Worm (Caenorhabditis elegans): ENCODE data around the gene F56D6.6.
"Not testable (repeated sequence)": the region's sequence is repeated elsewhere in the genome, so short reads cannot be mapped to it uniquely, and the experiment has no call there.

Gene F56D6.6

DNA sequence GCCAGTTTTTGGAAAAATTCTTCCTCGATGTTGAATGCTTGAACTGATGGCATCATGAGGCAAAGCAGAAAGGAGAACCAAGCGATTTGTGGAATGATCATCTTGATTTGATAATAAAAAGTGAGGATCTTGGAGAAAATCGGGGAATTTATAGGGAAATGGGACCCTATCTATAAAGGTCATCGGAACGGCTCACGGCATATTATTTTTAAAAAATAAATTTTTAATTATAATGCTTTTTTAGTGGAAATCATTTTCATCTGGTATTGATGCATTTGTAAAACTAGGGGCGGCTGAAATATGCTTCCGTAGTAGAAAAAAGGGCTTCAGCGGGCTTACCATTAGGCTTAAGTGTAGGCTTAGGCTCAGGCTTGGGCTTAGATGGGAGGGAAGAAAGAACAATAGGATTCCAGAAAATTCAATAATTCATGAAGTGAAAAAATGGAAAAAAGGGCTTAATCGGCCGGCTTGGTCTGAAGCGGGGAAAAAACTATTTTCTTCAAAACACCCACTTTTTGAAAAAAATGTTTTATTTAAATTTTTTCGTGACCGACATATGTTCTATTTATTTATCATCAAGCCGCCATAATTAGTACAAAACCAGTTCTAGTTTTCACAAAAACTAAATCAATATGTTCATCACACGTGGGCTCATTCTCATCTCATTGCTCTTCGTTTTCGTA, 4.6 kb downstream of the F56D6.6 start, which contains the start of the genes F56D6.22 and F56D6.12:
Gene F56D6.22, minus strand, starts transcription at position 101 of the 683 bp plus-strand sequence.
Gene F56D6.12, plus strand, starts transcription at position 633 of the 683 bp plus-strand sequence.
- no peak for TF ChIP-seq tbx-2 (tag; optimal IDR thresholded peaks at IDR 0.05)
- TF ChIP-seq mec-3 (tag; optimal IDR thresholded peaks at IDR 0.05; ENCODE audit: borderline replicate concordance) = no peak
- no peak for TF ChIP-seq gmeb-2 (tag; optimal IDR thresholded peaks at IDR 0.05)
- TF ChIP-seq hlh-30 (tag; optimal IDR thresholded peaks at IDR 0.05; ENCODE audit: insufficient read depth) = no peak
- TF ChIP-seq ttx-3 (tag; optimal IDR thresholded peaks at IDR 0.05) = no peak
- no peak for TF ChIP-seq ref-2 (tag; optimal IDR thresholded peaks at IDR 0.05)
- TF ChIP-seq F13H6.1 (tag; optimal IDR thresholded peaks at IDR 0.05) = no peak
- TF ChIP-seq che-1 (tag; optimal IDR thresholded peaks at IDR 0.05) = no peak
- TF ChIP-seq ceh-34 (tag; optimal IDR thresholded peaks at IDR 0.05) = no peak
- TF ChIP-seq pat-9 (tag; optimal IDR thresholded peaks at IDR 0.05) = no peak
- no peak for TF ChIP-seq fkh-10 (GFP tag; optimal IDR thresholded peaks at IDR 0.05)
- no peak for TF ChIP-seq unc-55 (GFP tag; optimal IDR thresholded peaks at IDR 0.05)
- no peak for TF ChIP-seq unc-3 (GFP tag; conservative IDR thresholded peaks at IDR 0.05)
- no peak for TF ChIP-seq unc-3 (tag; optimal IDR thresholded peaks at IDR 0.05)
- TF ChIP-seq madf-2 (tag; optimal IDR thresholded peaks at IDR 0.05) = no peak

DNA sequence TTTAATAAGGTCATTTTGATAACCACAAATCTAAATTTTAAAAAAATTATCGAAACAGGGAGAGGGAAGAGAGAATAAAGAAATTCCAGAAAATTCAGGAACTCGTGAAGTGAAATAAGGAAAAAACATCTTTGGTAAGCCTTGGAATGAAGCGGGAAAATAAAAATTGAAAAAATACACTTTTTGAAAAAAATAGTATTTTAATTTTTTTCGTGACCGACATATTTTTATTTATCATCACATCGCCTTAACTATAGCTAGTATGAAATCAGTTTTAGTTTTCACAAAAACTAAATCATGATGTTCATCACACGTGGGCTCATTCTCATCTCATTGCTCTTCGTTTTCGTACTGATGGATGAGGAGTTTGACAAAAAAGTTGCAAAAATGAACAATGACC, 6.1 kb downstream of the F56D6.6 start, which contains the start of gene F56D6.13:
Gene F56D6.13, plus strand, starts transcription at position 301 of the 400 bp plus-strand sequence.
- TF ChIP-seq ceh-45 (GFP tag; IDR thresholded peaks at IDR 0.05) = no peak
- no peak for TF ChIP-seq pha-2 (tag; optimal IDR thresholded peaks at IDR 0.05)
- no peak for TF ChIP-seq pqm-1 (tag; optimal IDR thresholded peaks at IDR 0.05)
- TF ChIP-seq ceh-24 (tag; optimal IDR thresholded peaks at IDR 0.05) = no peak
- no peak for TF ChIP-seq C08G9.2 (tag; optimal IDR thresholded peaks at IDR 0.05)
- TF ChIP-seq unc-86 (tag; optimal IDR thresholded peaks at IDR 0.05) = no peak
- no peak for TF ChIP-seq eyg-1 (tag; optimal IDR thresholded peaks at IDR 0.05)
- no peak for TF ChIP-seq pros-1 (tag; optimal IDR thresholded peaks at IDR 0.05)
- TF ChIP-seq unc-42 (tag; optimal IDR thresholded peaks at IDR 0.05) = no peak
- no peak for TF ChIP-seq ceh-30 (tag; optimal IDR thresholded peaks at IDR 0.05)
- TF ChIP-seq hlh-30 (tag; optimal IDR thresholded peaks at IDR 0.05; ENCODE audit: insufficient read depth) = no peak
- no peak for TF ChIP-seq tbx-7 (tag; optimal IDR thresholded peaks at IDR 0.05)
- TF ChIP-seq K09A11.1 (tag; optimal IDR thresholded peaks at IDR 0.05; ENCODE audit: insufficient read depth) = no peak

DNA sequence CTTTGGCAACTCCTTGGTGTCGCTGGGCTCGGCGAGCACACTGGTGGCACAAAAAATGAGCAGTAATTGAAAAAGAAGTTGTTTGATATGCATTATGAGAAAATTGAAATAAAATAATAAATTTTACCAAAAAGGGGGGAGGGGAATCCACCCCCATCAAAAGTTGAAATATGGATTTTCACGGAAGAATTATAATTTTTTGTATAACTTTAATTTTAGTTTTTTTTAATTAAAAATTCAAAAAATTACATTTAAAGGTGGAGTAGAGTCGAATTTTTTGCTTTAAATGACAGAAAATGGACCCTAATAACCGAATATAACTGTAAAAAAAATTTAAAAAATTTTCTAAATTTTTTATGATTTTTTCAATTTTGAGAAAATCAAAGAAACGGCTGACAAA, 8.8 kb downstream of the F56D6.6 start, which contains the start of gene F56D6.18:
Gene F56D6.18, minus strand, starts transcription at position 101 of the 400 bp plus-strand sequence.
- not testable (repeated sequence) for TF ChIP-seq ceh-45 (GFP tag; IDR thresholded peaks at IDR 0.05); ceh-22 (tag; optimal IDR thresholded peaks at IDR 0.05); npax-4 (tag; optimal IDR thresholded peaks at IDR 0.05)

DNA sequence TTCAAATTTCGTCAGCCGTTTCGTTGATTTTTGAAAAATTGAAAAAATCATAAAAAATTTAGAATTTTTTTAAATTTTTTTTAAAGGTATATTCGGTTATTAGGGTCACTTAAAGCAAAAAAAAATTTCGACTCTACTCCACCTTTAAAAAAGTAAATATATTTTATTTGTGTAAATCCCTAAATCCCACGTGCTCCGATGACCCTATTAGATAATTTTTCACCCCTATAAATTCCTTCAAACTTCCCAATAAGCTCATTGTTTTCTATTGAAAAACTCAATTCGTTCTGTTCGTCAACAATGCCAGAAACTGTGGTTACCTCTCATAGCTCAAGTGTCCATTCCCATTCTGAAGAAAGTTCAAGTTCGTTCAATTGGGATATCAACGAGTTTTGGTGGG, 9.5 kb downstream of the F56D6.6 start, which contains the start of gene F56D6.20:
Gene F56D6.20, plus strand, starts transcription at position 301 of the 400 bp plus-strand sequence.
- no peak for TF ChIP-seq mec-3 (tag; optimal IDR thresholded peaks at IDR 0.05; ENCODE audit: borderline replicate concordance)
- TF ChIP-seq unc-55 (GFP tag; optimal IDR thresholded peaks at IDR 0.05) = no peak
- TF ChIP-seq dve-1 (tag; optimal IDR thresholded peaks at IDR 0.05) = no peak
- no peak for TF ChIP-seq K09A11.1 (tag; optimal IDR thresholded peaks at IDR 0.05; ENCODE audit: insufficient read depth)
- no peak for TF ChIP-seq ceh-14 (tag; optimal IDR thresholded peaks at IDR 0.05)
- no peak for TF ChIP-seq ttx-3 (tag; optimal IDR thresholded peaks at IDR 0.05)
- no peak for TF ChIP-seq ceh-22 (tag; optimal IDR thresholded peaks at IDR 0.05)
- TF ChIP-seq tbx-7 (tag; optimal IDR thresholded peaks at IDR 0.05) = no peak
- TF ChIP-seq ceh-24 (tag; optimal IDR thresholded peaks at IDR 0.05) = no peak
- TF ChIP-seq sdc-2 (tag; optimal IDR thresholded peaks at IDR 0.05) = no peak
- TF ChIP-seq pat-9 (tag; optimal IDR thresholded peaks at IDR 0.05) = no peak
- TF ChIP-seq nfya-1 (tag; optimal IDR thresholded peaks at IDR 0.05) = no peak
- no peak for TF ChIP-seq fax-1 (tag; optimal IDR thresholded peaks at IDR 0.05)
- no peak for TF ChIP-seq pros-1 (tag; optimal IDR thresholded peaks at IDR 0.05)
- TF ChIP-seq ceh-31 (tag; optimal IDR thresholded peaks at IDR 0.05) = no peak
- no peak for TF ChIP-seq ceh-34 (tag; optimal IDR thresholded peaks at IDR 0.05)
- TF ChIP-seq T23F11.4 (GFP tag; optimal IDR thresholded peaks at IDR 0.05) = no peak
- TF ChIP-seq ceh-18 (tag; optimal IDR thresholded peaks at IDR 0.05) = no peak
- TF ChIP-seq unc-86 (tag; optimal IDR thresholded peaks at IDR 0.05) = no peak
